Fruit fly (Drosophila melanogaster) whole organism, wandering third instar larva: ENCODE measurements around the gene ATPsynE.
A peak's percentile ranks its signal among the peaks of the same experiment; 100 is the strongest.

Experiments
- Abd-B ChIP-seq: fragments of >200 bp; optimal IDR thresholded peaks from 2 replicates; lab custom pipeline; 2017; ENCODE audit warnings: missing biosample characterization, missing genetic modification characterization
- GATAd ChIP-seq: sonication (Bioruptor generic); optimal IDR thresholded peaks from 2 replicates; lab custom pipeline; 2016; ENCODE audit warnings: missing biosample characterization, missing genetic modification characterization
- HLH106 ChIP-seq: fragments of 200-800 bp; optimal IDR thresholded peaks from 3 replicates; lab custom pipeline; 2019; ENCODE audit warnings: missing biosample characterization, mild to moderate bottlenecking, missing genetic modification characterization, moderate library complexity
- Hr78 ChIP-seq: fragments of >200 bp; optimal IDR thresholded peaks from 2 replicates; lab custom pipeline; 2017; ENCODE audit warnings: missing biosample characterization, missing genetic modification characterization
- Vsx2 ChIP-seq: fragments of 200-300, 225-300 bp; sonication (Bioruptor generic); optimal IDR thresholded peaks from 2 replicates; lab custom pipeline; 2018; ENCODE audit warnings: missing biosample characterization, missing genetic modification characterization; ENCODE audit not compliant: partially characterized antibody
- dl ChIP-seq, 2 experiments: fragments of 175-275, 200-275 bp in 1 of 2; fragments of 200-275 bp in 1 of 2; sonication (Bioruptor generic); optimal IDR thresholded peaks; lab custom pipeline; 2018; ENCODE audit warnings: mild to moderate bottlenecking in 2 of 2, missing biosample characterization in 2 of 2, missing genetic modification characterization in 2 of 2, moderate library complexity in 2 of 2; ENCODE audit not compliant: partially characterized antibody in 2 of 2, insufficient read depth in 1 of 2
- dmrt93B ChIP-seq: fragments of 200-800 bp; sonication (Bioruptor generic); optimal IDR thresholded peaks from 2 replicates; lab custom pipeline; 2018; ENCODE audit warnings: missing biosample characterization, mild to moderate bottlenecking, missing genetic modification characterization
- foxo ChIP-seq, 2 experiments: fragments of 200-800 bp; sonication (Bioruptor generic); optimal IDR thresholded peaks; 2 replicates in 1 of 2; 3 replicates in 1 of 2; lab custom pipeline; 2016 to 2017; ENCODE audit warnings: missing biosample characterization in 2 of 2, missing genetic modification characterization in 2 of 2
- lola ChIP-seq: fragments of >200 bp; optimal IDR thresholded peaks from 2 replicates; lab custom pipeline; 2017; ENCODE audit warnings: missing biosample characterization, missing genetic modification characterization
- woc ChIP-seq: sonication (Bioruptor generic); optimal IDR thresholded peaks from 2 replicates; lab custom pipeline; 2016; ENCODE audit warnings: missing biosample characterization, mild to moderate bottlenecking, missing genetic modification characterization

dm6 chr3R:14285059-14285953 lies 41.4 kb upstream of the ATPsynE start:
- no peak for TF ChIP-seq dl (GFP tag; optimal IDR thresholded peaks at IDR 0.05; lab: Kevin White, UChicago; ENCODE audit: insufficient read depth in 1 of 2, partially characterized antibody in 2 of 2)
- no peak for TF ChIP-seq lola (GFP tag; lab: Kevin White, UChicago)
- TF ChIP-seq dmrt93B (GFP tag; lab: Kevin White, UChicago): no peak
- TF ChIP-seq foxo (GFP tag; optimal IDR thresholded peaks at IDR 0.05; lab: Kevin White, UChicago): peak in 1 of 2 experiments; percentile 2
- TF ChIP-seq Vsx2 (GFP tag; lab: Kevin White, UChicago): no peak
- no peak for TF ChIP-seq woc (GFP tag; lab: Kevin White, UChicago)
- no peak for TF ChIP-seq HLH106 (tag; lab: Kevin White, UChicago)
- no peak for TF ChIP-seq GATAd (GFP tag; lab: Kevin White, UChicago)
- TF ChIP-seq Abd-B (GFP tag; lab: Kevin White, UChicago): no peak
- TF ChIP-seq Hr78 (GFP tag; lab: Kevin White, UChicago): no peak
